Worm (Caenorhabditis elegans): ENCODE results near the gene F10E7.1.

The F10E7.1 gene

ce11 chrII:7155392-7155791, 28.8 kb downstream of the F10E7.1 start, which contains the start of gene C27H5.2:
Gene C27H5.2 (plus strand): TSS chrII:7155581.
- TF ChIP-seq alr-1 (tag; optimal IDR thresholded peaks at IDR 0.05; ENCODE audit: borderline replicate concordance) = no peak
- peak; percentile 18 for TF ChIP-seq rnt-1 (tag; optimal IDR thresholded peaks at IDR 0.05)
- peak; percentile 12 for TF ChIP-seq mep-1 (tag; optimal IDR thresholded peaks at IDR 0.05)
- peak; percentile 12 for TF ChIP-seq xbp-1 (tag; optimal IDR thresholded peaks at IDR 0.05)
- no peak for TF ChIP-seq mdl-1 (tag; optimal IDR thresholded peaks at IDR 0.05)
- TF ChIP-seq hpl-2 (GFP tag; optimal IDR thresholded peaks at IDR 0.05) = no peak
- TF ChIP-seq blmp-1 (tag; optimal IDR thresholded peaks at IDR 0.05) = peak; percentile 33
- TF ChIP-seq C04F5.9 (tag; optimal IDR thresholded peaks at IDR 0.05) = no peak
- peak; percentile 42 for TF ChIP-seq lin-14 (GFP tag; optimal IDR thresholded peaks at IDR 0.05)
- TF ChIP-seq efl-1 (optimal IDR thresholded peaks at IDR 0.05) = peak; percentile 4 to 7
- TF ChIP-seq efl-1 (GFP tag; optimal IDR thresholded peaks at IDR 0.05 in 1 of 2) = no peak
- peak; percentile 13 for TF ChIP-seq nhr-71 (tag; optimal IDR thresholded peaks at IDR 0.05)
- TF ChIP-seq snu-23 (GFP tag; optimal IDR thresholded peaks at IDR 0.05) = peak; percentile 5
- no peak for TF ChIP-seq ceh-63 (GFP tag; optimal IDR thresholded peaks at IDR 0.05)
- TF ChIP-seq ama-1 (optimal IDR thresholded peaks at IDR 0.05) = peak; percentile 26
- peak; percentile 20 for TF ChIP-seq nhr-85 (tag)
- peak in 1 of 2 experiments; percentile 8 for TF ChIP-seq lsy-2 (tag; optimal IDR thresholded peaks at IDR 0.05)
- no peak for TF ChIP-seq unc-86 (tag; optimal IDR thresholded peaks at IDR 0.05)

ce11 chrII:7157415-7157814, 30.9 kb downstream of the F10E7.1 start:
- TF ChIP-seq ceh-90 (tag; optimal IDR thresholded peaks at IDR 0.05) (no peak), elt-2 (tag; optimal IDR thresholded peaks at IDR 0.05) (peak; percentile 83), elt-3 (tag; optimal IDR thresholded peaks at IDR 0.05) (peak in 2 of 6 experiments; percentile 18 to 59), unc-30 (tag; optimal IDR thresholded peaks at IDR 0.05) (no peak), nhr-71 (tag; optimal IDR thresholded peaks at IDR 0.05) (peak; percentile 33), blmp-1 (tag; optimal IDR thresholded peaks at IDR 0.05) (peak; percentile 15), efl-3 (GFP tag; optimal IDR thresholded peaks at IDR 0.05) (no peak), snu-23 (GFP tag; optimal IDR thresholded peaks at IDR 0.05) (peak; percentile 20), C16A3.4 (tag; optimal IDR thresholded peaks at IDR 0.05) (peak; percentile 4), lsy-2 (tag; optimal IDR thresholded peaks at IDR 0.05) (peak in 1 of 2 experiments; percentile 8), nhr-20 (tag; optimal IDR thresholded peaks at IDR 0.05) (peak; percentile 55), nhr-90 (tag; optimal IDR thresholded peaks at IDR 0.05; ENCODE audit: poor library complexity) (peak; percentile 19), isw-1 (GFP tag; IDR thresholded peaks at IDR 0.05) (no peak), lin-39 (tag; optimal IDR thresholded peaks at IDR 0.05) (no peak), nhr-237 (tag; optimal IDR thresholded peaks at IDR 0.05) (no peak), ztf-11 (tag; optimal IDR thresholded peaks at IDR 0.05) (no peak), fkh-10 (GFP tag; optimal IDR thresholded peaks at IDR 0.05) (no peak), pax-3 (tag; optimal IDR thresholded peaks at IDR 0.05) (no peak), lin-14 (GFP tag; optimal IDR thresholded peaks at IDR 0.05) (peak; percentile 40), lin-35 (GFP tag; optimal IDR thresholded peaks at IDR 0.05) (peak in 1 of 2 experiments; percentile 50), nhr-85 (tag) (peak; percentile 61)

- no peak for TF ChIP-seq nhr-71 (tag; optimal IDR thresholded peaks at IDR 0.05)
- no peak for TF ChIP-seq tlp-1 (tag; optimal IDR thresholded peaks at IDR 0.05)
Observed at ce11 chrII:7161512-7161911, 35.0 kb downstream of the F10E7.1 start, which contains the start of gene C27H5.12. Gene C27H5.12 (minus strand): TSS chrII:7161612.

ce11 chrII:7165749-7166148, 39.2 kb downstream of the F10E7.1 start, which contains the start of gene mfsd-13.2:
Gene mfsd-13.2 (minus strand): TSS chrII:7165849.
- no peak for TF ChIP-seq mef-2 (tag; optimal IDR thresholded peaks at IDR 0.05)
- peak; percentile 26 for TF ChIP-seq nhr-85 (tag)

ce11 chrII:7166768-7167167, 40.2 kb downstream of the F10E7.1 start:
- TF ChIP-seq aly-2 (tag; optimal IDR thresholded peaks at IDR 0.05) = no peak
- TF ChIP-seq elt-2 (tag; optimal IDR thresholded peaks at IDR 0.05) = peak; percentile 55
